Worm (Caenorhabditis elegans) whole organism, late embryonic: ENCODE results near the gene F19C7.8.

Experiments
- F13H6.1 ChIP-seq: sonication (generic microtip); optimal IDR thresholded peaks from 2 replicates; lab custom pipeline; 2016; ENCODE audit warnings: missing genetic modification characterization, missing compliant biosample characterization
- ama-1 ChIP-seq: fragments of 150-350 bp; optimal IDR thresholded peaks from 2 replicates; lab custom pipeline; 2014
- ceh-9 ChIP-seq: sonication (generic microtip); optimal IDR thresholded peaks from 2 replicates; lab custom pipeline; 2016; ENCODE audit warnings: mild to moderate bottlenecking, missing genetic modification characterization, inconsistent platforms, missing compliant biosample characterization
- elt-2 ChIP-seq: sonication (generic microtip); optimal IDR thresholded peaks from 2 replicates; lab custom pipeline; 2016; ENCODE audit warnings: missing genetic modification reagents, missing genetic modification characterization, missing compliant biosample characterization
- ref-2 ChIP-seq: sonication (generic microtip); optimal IDR thresholded peaks from 2 replicates; lab custom pipeline; 2016; ENCODE audit warnings: missing genetic modification characterization, missing compliant biosample characterization
- rnt-1 ChIP-seq: sonication (generic microtip); optimal IDR thresholded peaks from 2 replicates; lab custom pipeline; 2016; ENCODE audit warnings: missing genetic modification characterization, missing compliant biosample characterization
- tbx-2 ChIP-seq: sonication (generic microtip); optimal IDR thresholded peaks from 2 replicates; lab custom pipeline; 2016; ENCODE audit warnings: missing genetic modification characterization, missing compliant biosample characterization

ce11 chrIV:4639352-4639751 is 1.5 kb upstream of the F19C7.8 start:
- TF ChIP-seq elt-2 (tag; lab: Kevin White, UChicago) = no peak
- no peak for TF ChIP-seq rnt-1 (tag; lab: Kevin White, UChicago)
- no peak for TF ChIP-seq F13H6.1 (tag; lab: Kevin White, UChicago)
- no peak for TF ChIP-seq ama-1 (lab: Kevin White, UChicago)
- TF ChIP-seq tbx-2 (tag; lab: Kevin White, UChicago) = no peak
- no peak for TF ChIP-seq ceh-9 (tag; lab: Kevin White, UChicago)
- TF ChIP-seq ref-2 (tag; lab: Kevin White, UChicago) = no peak
